Fruit fly (Drosophila melanogaster) whole organism, embryonic: ENCODE data around the gene Dmtn.

Experiments used
- Abd-B ChIP-seq: fragments of 200-800 bp; sonication (Bioruptor generic); optimal IDR thresholded peaks from 2 replicates; lab custom pipeline; 2018; ENCODE audit warnings: missing biosample characterization, mild to moderate bottlenecking, missing genetic modification characterization, moderate library complexity
- Atf6 ChIP-seq: fragments of 200-800 bp; sonication (Bioruptor generic); IDR thresholded peaks from 2 replicates; pipeline ENCODE4 v1.3.6; 2022; ENCODE audit warnings: missing biosample characterization, missing genetic modification characterization
- BtbVII ChIP-seq: fragments of 200-800 bp; sonication (Bioruptor generic); optimal IDR thresholded peaks from 3 replicates; lab custom pipeline; 2017; ENCODE audit warnings: missing biosample characterization, mild to moderate bottlenecking, missing genetic modification characterization
- C15 ChIP-seq: fragments of 200-800 bp; sonication (Bioruptor generic); IDR thresholded peaks from 3 replicates; pipeline ENCODE4 v1.3.6; 2022; ENCODE audit warnings: missing biosample characterization, missing genetic modification characterization
- CG11247 ChIP-seq: fragments of 200-800 bp; sonication (Bioruptor generic); IDR thresholded peaks from 2 replicates; pipeline ENCODE4 v1.3.6; 2022; ENCODE audit warnings: missing biosample characterization, missing genetic modification characterization
- CG12391 ChIP-seq: fragments of 200-800 bp; sonication (Bioruptor generic); optimal IDR thresholded peaks from 3 replicates; lab custom pipeline; 2018; ENCODE audit warnings: missing biosample characterization, mild to moderate bottlenecking, missing genetic modification characterization, moderate library complexity
- CG12744 ChIP-seq: fragments of 200-800 bp; sonication (Bioruptor generic); optimal IDR thresholded peaks from 2 replicates; lab custom pipeline; 2016; ENCODE audit warnings: missing biosample characterization, missing genetic modification characterization
- CG16779 ChIP-seq: fragments of 200-800 bp; sonication (Bioruptor generic); IDR thresholded peaks from 2 replicates; pipeline ENCODE4 v1.3.6; 2022; ENCODE audit warnings: missing biosample characterization, missing genetic modification characterization
- CG17829 ChIP-seq: fragments of 200-800 bp; optimal IDR thresholded peaks from 2 replicates; lab custom pipeline; 2019; ENCODE audit warnings: missing biosample characterization, mild to moderate bottlenecking, missing genetic modification characterization, moderate library complexity
- CG17912 ChIP-seq: fragments of 200-800 bp; sonication (Bioruptor generic); optimal IDR thresholded peaks from 2 replicates; lab custom pipeline; 2018; ENCODE audit warnings: missing biosample characterization, mild to moderate bottlenecking, missing genetic modification characterization
- CG18599 ChIP-seq: fragments of 200-800 bp; sonication (Bioruptor generic); optimal IDR thresholded peaks from 3 replicates; lab custom pipeline; 2017; ENCODE audit warnings: missing biosample characterization, missing genetic modification characterization, mild to moderate bottlenecking, moderate library complexity, missing genetic modification reagents
- CG2875 ChIP-seq: fragments of 200-800 bp; sonication (Bioruptor generic); optimal IDR thresholded peaks from 2 replicates; lab custom pipeline; 2017; ENCODE audit warnings: missing biosample characterization, mild to moderate bottlenecking, missing genetic modification characterization, missing genetic modification reagents
- CG31224 ChIP-seq: fragments of 200-800 bp; sonication (Bioruptor generic); IDR thresholded peaks from 2 replicates; pipeline ENCODE4 v1.3.6; 2022; ENCODE audit warnings: missing biosample characterization, missing genetic modification characterization
- CG4328 ChIP-seq: fragments of 200-800 bp; sonication (Bioruptor generic); optimal IDR thresholded peaks from 3 replicates; lab custom pipeline; 2017; ENCODE audit warnings: missing biosample characterization, missing genetic modification reagents, missing genetic modification characterization
- CG6683 ChIP-seq: fragments of 200-800 bp; sonication (Bioruptor generic); optimal IDR thresholded peaks from 2 replicates; lab custom pipeline; 2017; ENCODE audit warnings: missing biosample characterization, mild to moderate bottlenecking, missing genetic modification characterization, missing genetic modification reagents
- CG7357 ChIP-seq: fragments of 200-800 bp; sonication (Bioruptor generic); IDR thresholded peaks from 3 replicates; pipeline ENCODE4 v1.3.6; 2022; ENCODE audit warnings: missing biosample characterization, missing genetic modification characterization
- CG7786 ChIP-seq: fragments of 200-800 bp; sonication (Bioruptor generic); optimal IDR thresholded peaks from 2 replicates; lab custom pipeline; 2016; ENCODE audit warnings: missing biosample characterization, missing genetic modification characterization
- CG8924 ChIP-seq: fragments of 200-800 bp; optimal IDR thresholded peaks from 3 replicates; lab custom pipeline; 2019; ENCODE audit warnings: missing biosample characterization, mild to moderate bottlenecking, missing genetic modification characterization, moderate library complexity
- Camta ChIP-seq: fragments of 200-800 bp; sonication (Bioruptor generic); optimal IDR thresholded peaks from 2 replicates; lab custom pipeline; 2016; ENCODE audit warnings: missing biosample characterization, missing genetic modification characterization
- CkIIα-i1 ChIP-seq: fragments of 200-800 bp; sonication (Bioruptor generic); IDR thresholded peaks from 2 replicates; pipeline ENCODE4 v1.3.6; 2022; ENCODE audit warnings: missing biosample characterization, missing genetic modification characterization
- Ets97D ChIP-seq: fragments of 200-800 bp; sonication (Bioruptor generic); optimal IDR thresholded peaks from 3 replicates; lab custom pipeline; 2016; ENCODE audit warnings: missing biosample characterization, missing genetic modification characterization
- Fer2 ChIP-seq: fragments of 200-800 bp; sonication (Bioruptor generic); optimal IDR thresholded peaks from 2 replicates; lab custom pipeline; 2018; ENCODE audit warnings: missing biosample characterization, mild to moderate bottlenecking, missing genetic modification characterization, moderate library complexity
- Gsc ChIP-seq: fragments of 200-800 bp; sonication (Bioruptor generic); IDR thresholded peaks from 2 replicates; pipeline ENCODE4 v1.3.6; 2022; ENCODE audit warnings: missing biosample characterization, missing genetic modification characterization
- HLH4C ChIP-seq: fragments of 200-800 bp; sonication (Bioruptor generic); IDR thresholded peaks from 3 replicates; pipeline ENCODE4 v1.3.6; 2022; ENCODE audit warnings: missing biosample characterization, missing genetic modification characterization; ENCODE audit not compliant: partially characterized antibody
- HLH54F ChIP-seq: fragments of 200-800 bp; sonication (Bioruptor generic); optimal IDR thresholded peaks from 3 replicates; lab custom pipeline; 2016; ENCODE audit warnings: missing biosample characterization, missing genetic modification characterization
- Lim3 ChIP-seq: fragments of 200-800 bp; sonication (Bioruptor generic); IDR thresholded peaks from 2 replicates; pipeline ENCODE4 v1.3.6; 2022; ENCODE audit warnings: missing biosample characterization, missing genetic modification characterization
- Myb ChIP-seq: fragments of 200-800 bp; sonication (Bioruptor generic); optimal IDR thresholded peaks from 2 replicates; lab custom pipeline; 2016; ENCODE audit warnings: missing biosample characterization, missing genetic modification characterization
- Nf-YC ChIP-seq: fragments of 200-800 bp; optimal IDR thresholded peaks from 3 replicates; lab custom pipeline; 2019; ENCODE audit warnings: missing biosample characterization, mild to moderate bottlenecking, missing genetic modification characterization, moderate library complexity
- Sin3A ChIP-seq: fragments of >200 bp; optimal IDR thresholded peaks from 2 replicates; lab custom pipeline; 2018
- Usf ChIP-seq: fragments of 200-800 bp; sonication (Bioruptor generic); optimal IDR thresholded peaks from 2 replicates; lab custom pipeline; 2017; ENCODE audit warnings: missing genotype, missing biosample characterization, missing genetic modification characterization
- abd-A ChIP-seq: fragments of 200-800 bp; sonication (Bioruptor generic); optimal IDR thresholded peaks from 3 replicates; lab custom pipeline; 2019; ENCODE audit warnings: missing biosample characterization, mild to moderate bottlenecking, missing genetic modification characterization, moderate library complexity
- ap ChIP-seq: fragments of 200-800 bp; sonication (Bioruptor generic); IDR thresholded peaks from 2 replicates; pipeline ENCODE4 v1.3.6; 2022; ENCODE audit warnings: missing biosample characterization, missing genetic modification characterization
- ato ChIP-seq: fragments of 200-800 bp; sonication (Bioruptor generic); IDR thresholded peaks from 2 replicates; pipeline ENCODE4 v1.3.6; 2022; ENCODE audit warnings: missing biosample characterization, missing genetic modification characterization; ENCODE audit not compliant: partially characterized antibody
- bbx ChIP-seq: fragments of 200-800 bp; sonication (Bioruptor generic); IDR thresholded peaks from 2 replicates; pipeline ENCODE4 v1.3.6; 2022; ENCODE audit warnings: missing biosample characterization, missing genetic modification characterization; ENCODE audit not compliant: partially characterized antibody
- caup ChIP-seq: fragments of 200-800 bp; sonication (Bioruptor generic); optimal IDR thresholded peaks from 3 replicates; lab custom pipeline; 2017; ENCODE audit warnings: missing biosample characterization, mild to moderate bottlenecking, missing genetic modification characterization, moderate library complexity; ENCODE audit not compliant: severe bottlenecking
- chn ChIP-seq: fragments of 200-800 bp; sonication (Bioruptor generic); optimal IDR thresholded peaks from 2 replicates; lab custom pipeline; 2016; ENCODE audit warnings: missing biosample characterization, missing genetic modification characterization
- crc ChIP-seq: fragments of 200-800 bp; sonication (Bioruptor generic); optimal IDR thresholded peaks from 2 replicates; lab custom pipeline; 2016; ENCODE audit warnings: missing biosample characterization, missing genetic modification characterization
- crol ChIP-seq: fragments of 200-800 bp; sonication (Bioruptor generic); IDR thresholded peaks from 2 replicates; pipeline ENCODE4 v1.3.6; 2022; ENCODE audit warnings: missing biosample characterization, missing genetic modification characterization
- da ChIP-seq: fragments of 200-800 bp; sonication (Bioruptor generic); optimal IDR thresholded peaks from 2 replicates; lab custom pipeline; 2016; ENCODE audit warnings: missing biosample characterization, missing genetic modification characterization
- dpn ChIP-seq, 2 experiments: fragments of 200-800 bp; sonication (Bioruptor generic); optimal IDR thresholded peaks; 3 replicates each; lab custom pipeline; 2016; ENCODE audit warnings: missing biosample characterization in 2 of 2, missing genetic modification characterization in 2 of 2
- fd96Cb ChIP-seq: fragments of 200-800 bp; sonication (Bioruptor generic); optimal IDR thresholded peaks from 2 replicates; lab custom pipeline; 2018; ENCODE audit warnings: missing biosample characterization, mild to moderate bottlenecking, missing genetic modification characterization, moderate library complexity
- ind ChIP-seq: fragments of 200-800 bp; sonication (Bioruptor generic); optimal IDR thresholded peaks from 3 replicates; lab custom pipeline; 2016; ENCODE audit warnings: missing biosample characterization, missing genetic modification characterization
- klu ChIP-seq: fragments of 200-800 bp; sonication (Bioruptor generic); IDR thresholded peaks from 2 replicates; pipeline ENCODE4 v1.3.6; 2022; ENCODE audit warnings: missing biosample characterization, missing genetic modification characterization
- nom ChIP-seq: fragments of 200-800 bp; sonication (Bioruptor generic); optimal IDR thresholded peaks from 2 replicates; lab custom pipeline; 2017; ENCODE audit warnings: missing biosample characterization, missing genetic modification characterization, mild to moderate bottlenecking, moderate library complexity, missing genetic modification reagents
- pzg ChIP-seq: fragments of 200-800 bp; sonication (Bioruptor generic); optimal IDR thresholded peaks from 3 replicates; lab custom pipeline; 2018; ENCODE audit warnings: missing biosample characterization, mild to moderate bottlenecking, missing genetic modification characterization, moderate library complexity
- rib ChIP-seq: fragments of 200-800 bp; sonication (Bioruptor generic); IDR thresholded peaks from 2 replicates; pipeline ENCODE4 v1.3.6; 2022; ENCODE audit warnings: missing biosample characterization, missing genetic modification characterization
- ro ChIP-seq: fragments of 200-800 bp; sonication (Bioruptor generic); IDR thresholded peaks from 2 replicates; pipeline ENCODE4 v1.3.6; 2022; ENCODE audit warnings: missing biosample characterization, missing genetic modification characterization
- scrt ChIP-seq: fragments of 200-800 bp; sonication (Bioruptor generic); optimal IDR thresholded peaks from 2 replicates; lab custom pipeline; 2018; ENCODE audit warnings: missing biosample characterization, mild to moderate bottlenecking, missing genetic modification characterization, moderate library complexity
- seq ChIP-seq: fragments of 200-800 bp; sonication (Bioruptor generic); IDR thresholded peaks from 2 replicates; pipeline ENCODE4 v1.3.6; 2022; ENCODE audit warnings: missing biosample characterization, missing genetic modification characterization

Gene Dmtn

dm6 chr3R:6410412-6411225 is 4.9 kb upstream of the Dmtn start (continued):
- TF ChIP-seq HLH4C (GFP tag; lab: Robert Waterston, UW) = no peak
- peak; percentile 81 to 88 for TF ChIP-seq dpn (GFP tag; optimal IDR thresholded peaks at IDR 0.05; lab: Kevin White, UChicago)
- TF ChIP-seq ap = peak; percentile 51
- TF ChIP-seq crol (GFP tag; lab: Robert Waterston, UW) = peak; percentile 99
- TF ChIP-seq Abd-B (GFP tag; lab: Kevin White, UChicago) = peak; percentile 79
- peak; percentile 17; the same call in 1 of the 2 replicates for TF ChIP-seq ro
- no peak for TF ChIP-seq pzg (GFP tag; lab: Kevin White, UChicago)
- TF ChIP-seq CG11247 (GFP tag; lab: Robert Waterston, UW) = peak; percentile 48
- peak; percentile 72 for TF ChIP-seq CG4328 (GFP tag; lab: Kevin White, UChicago)
- peak; percentile 92 for TF ChIP-seq nom (GFP tag; lab: Kevin White, UChicago)
- peak; percentile 79 for TF ChIP-seq Nf-YC (tag; lab: Kevin White, UChicago)
- no peak for TF ChIP-seq bbx (GFP tag; lab: Robert Waterston, UW)
- TF ChIP-seq Lim3 (GFP tag; lab: Robert Waterston, UW) = 0 out of 2 replicates have a peak, but pooled peaks have one; percentile 43
- TF ChIP-seq abd-A (tag; lab: Kevin White, UChicago) = peak; percentile 89
- TF ChIP-seq ind = peak; percentile 86
- TF ChIP-seq caup (GFP tag; lab: Kevin White, UChicago) = peak; percentile 77
- TF ChIP-seq Atf6 (GFP tag; lab: Robert Waterston, UW) = peak; percentile 63
- peak; percentile 86 for TF ChIP-seq Usf
- TF ChIP-seq klu (GFP tag; lab: Robert Waterston, UW) = peak; percentile 66
- no peak for TF ChIP-seq rib (GFP tag; lab: Robert Waterston, UW)
- peak; percentile 81 for TF ChIP-seq HLH54F (GFP tag; lab: Kevin White, UChicago)
- peak; percentile 89 for TF ChIP-seq fd96Cb (tag; lab: Kevin White, UChicago)
- peak; percentile 80 for TF ChIP-seq CG6683 (GFP tag; lab: Kevin White, UChicago)
- no peak for TF ChIP-seq CG17912 (GFP tag; lab: Kevin White, UChicago)
- TF ChIP-seq Ets97D = peak; percentile 27
- TF ChIP-seq seq (GFP tag; lab: Robert Waterston, UW) = peak; percentile 80
- TF ChIP-seq CG12391 = peak; percentile 92
- peak; percentile 90 for TF ChIP-seq CG18599 (GFP tag; lab: Kevin White, UChicago)
- TF ChIP-seq Gsc = no peak
- peak; percentile 43 for TF ChIP-seq Fer2 (tag; lab: Kevin White, UChicago)
- peak; percentile 83 for TF ChIP-seq scrt (GFP tag; lab: Kevin White, UChicago)
- peak; percentile 51 for TF ChIP-seq CG31224
- no peak for TF ChIP-seq CG16779 (GFP tag; lab: Robert Waterston, UW)
- TF ChIP-seq Sin3A (lab: Kevin White, UChicago) = no peak
- 0 out of 2 replicates have a peak, but pooled peaks have one; percentile 20 for TF ChIP-seq CkIIα-i1 (GFP tag; lab: Robert Waterston, UW)
- peak; percentile 83 for TF ChIP-seq Camta (GFP tag; lab: Kevin White, UChicago)
- peak; percentile 74 for TF ChIP-seq crc (GFP tag; lab: Kevin White, UChicago)
- peak; percentile 88 for TF ChIP-seq chn
- peak; percentile 65 for TF ChIP-seq CG12744 (GFP tag; lab: Kevin White, UChicago)
- TF ChIP-seq CG7357 (GFP tag; lab: Robert Waterston, UW) = peak; percentile 67
- no peak for TF ChIP-seq ato
- peak; percentile 65 for TF ChIP-seq Myb (GFP tag; lab: Kevin White, UChicago)
- TF ChIP-seq da = no peak
- no peak for TF ChIP-seq C15
- TF ChIP-seq CG17829 (tag; lab: Kevin White, UChicago) = peak; percentile 88
- peak; percentile 75 for TF ChIP-seq CG7786 (GFP tag; lab: Kevin White, UChicago)
- peak; percentile 69 for TF ChIP-seq CG2875 (GFP tag; lab: Kevin White, UChicago)
- peak; percentile 94 for TF ChIP-seq CG8924 (tag; lab: Kevin White, UChicago)
- peak; percentile 91 for TF ChIP-seq BtbVII (GFP tag; lab: Kevin White, UChicago)
